Worm (Caenorhabditis elegans) whole organism, mixed stage, embryonic: ENCODE measurements around the gene mrpl-30.

ENCODE experiments used
- M03D4.4 ChIP-seq: sonication (generic microtip); optimal IDR thresholded peaks from 2 replicates; lab custom pipeline; 2017; ENCODE audit warnings: mild to moderate bottlenecking, missing genetic modification characterization, missing compliant biosample characterization
- elt-1 ChIP-seq: sonication (generic microtip); optimal IDR thresholded peaks from 2 replicates; lab custom pipeline; 2017; ENCODE audit warnings: missing genetic modification characterization, mild to moderate bottlenecking, missing compliant biosample characterization, antibody characterized with exemption, moderate library complexity, borderline replicate concordance; ENCODE audit not compliant: insufficient read depth
- ham-2 ChIP-seq: fragments of 200-800 bp; sonication (Bioruptor generic); optimal IDR thresholded peaks from 2 replicates; lab custom pipeline; 2018; ENCODE audit warnings: mild to moderate bottlenecking, missing genetic modification characterization, missing compliant biosample characterization
- lin-13 ChIP-seq: fragments of 150-350 bp; optimal IDR thresholded peaks from 2 replicates; lab custom pipeline; 2014; ENCODE audit warnings: missing biosample characterization, missing genetic modification characterization
- nhr-12 ChIP-seq: fragments of 150-350 bp; optimal IDR thresholded peaks from 2 replicates; lab custom pipeline; 2014; ENCODE audit warnings: missing biosample characterization, missing genetic modification characterization
- nhr-237 ChIP-seq: fragments of 150-350 bp; optimal IDR thresholded peaks from 2 replicates; lab custom pipeline; 2014; ENCODE audit warnings: missing biosample characterization, missing genetic modification characterization
- snpc-4 ChIP-seq: fragments of 150-350 bp; optimal IDR thresholded peaks from 2 replicates; lab custom pipeline; 2014; ENCODE audit warnings: missing biosample characterization, missing genetic modification characterization
- ztf-11 ChIP-seq: fragments of 150-350 bp; optimal IDR thresholded peaks from 2 replicates; lab custom pipeline; 2014; ENCODE audit warnings: missing biosample characterization, missing genetic modification characterization

DNA sequence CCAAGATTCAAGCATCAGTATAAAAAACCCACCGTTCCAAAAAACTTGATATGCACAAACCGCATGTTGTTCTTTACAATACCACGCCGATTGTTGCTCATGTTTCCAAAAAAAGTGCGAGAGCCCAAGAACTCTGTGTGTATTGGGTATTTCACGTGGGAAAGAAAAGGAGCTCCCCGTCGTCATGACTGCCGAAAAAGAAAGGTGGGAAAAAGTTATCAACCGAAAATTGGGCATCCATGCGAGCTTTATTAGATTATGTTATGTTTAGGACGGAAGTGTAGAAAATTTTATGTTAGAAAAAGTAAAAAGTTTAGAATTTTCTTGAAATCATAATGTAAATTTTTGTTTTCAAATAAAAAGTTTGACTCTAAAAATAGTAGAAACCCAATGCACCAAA, 42.4 kb downstream of the mrpl-30 start, which contains the start of gene H04J21.4:
- TF ChIP-seq elt-1 (tag; lab: Kevin White, UChicago) (no peak), nhr-237 (no peak), ham-2 (no peak), nhr-12 (tag; lab: Kevin White, UChicago) (no peak), ztf-11 (tag; lab: Kevin White, UChicago) (no peak), snpc-4 (tag; lab: Kevin White, UChicago) (no peak), lin-13 (tag; lab: Kevin White, UChicago) (no peak), M03D4.4 (tag; lab: Kevin White, UChicago) (no peak)
